Worm (Caenorhabditis elegans) whole organism, L2 larva: ENCODE measurements around the gene Y94H6A.5.

ENCODE experiments used
- C34F6.9 ChIP-seq: fragments of 150-350 bp; optimal IDR thresholded peaks from 2 replicates; lab custom pipeline; 2014; ENCODE audit warnings: missing biosample characterization, missing genetic modification characterization
- F13H6.1 ChIP-seq: sonication (generic microtip); optimal IDR thresholded peaks from 2 replicates; lab custom pipeline; 2016; ENCODE audit warnings: missing genetic modification characterization, missing compliant biosample characterization
- R02D3.7 ChIP-seq: fragments of 150-350 bp; optimal IDR thresholded peaks from 2 replicates; lab custom pipeline; 2014; ENCODE audit warnings: missing biosample characterization, missing genetic modification characterization
- Y55F3AM.14 ChIP-seq: fragments of 200-800 bp; sonication (Bioruptor generic); optimal IDR thresholded peaks from 2 replicates; lab custom pipeline; 2018; ENCODE audit warnings: mild to moderate bottlenecking, missing genetic modification characterization, missing compliant biosample characterization
- ZK546.5 ChIP-seq: sonication (generic microtip); optimal IDR thresholded peaks from 2 replicates; lab custom pipeline; 2017; ENCODE audit warnings: missing biosample characterization, missing genetic modification characterization
- alr-1 ChIP-seq: fragments of 150-350 bp; optimal IDR thresholded peaks from 2 replicates; lab custom pipeline; 2014; ENCODE audit warnings: missing biosample characterization, missing genetic modification characterization
- aly-2 ChIP-seq: fragments of 150-350 bp; optimal IDR thresholded peaks from 2 replicates; lab custom pipeline; 2014; ENCODE audit warnings: missing biosample characterization, missing genetic modification characterization
- ama-1 ChIP-seq: fragments of 150-350 bp; optimal IDR thresholded peaks from 2 replicates; lab custom pipeline; 2018; ENCODE audit warnings: inconsistent platforms
- blmp-1 ChIP-seq: sonication (generic microtip); optimal IDR thresholded peaks from 2 replicates; lab custom pipeline; 2017; ENCODE audit warnings: missing genetic modification characterization, mild to moderate bottlenecking, missing compliant biosample characterization, antibody characterized with exemption, moderate library complexity; ENCODE audit not compliant: insufficient read depth
- ceh-16 ChIP-seq: fragments of 150-350 bp; optimal IDR thresholded peaks from 2 replicates; lab custom pipeline; 2014; ENCODE audit warnings: missing biosample characterization, missing genetic modification characterization
- ceh-82 ChIP-seq: fragments of 150-350 bp; optimal IDR thresholded peaks from 2 replicates; lab custom pipeline; 2014; ENCODE audit warnings: missing biosample characterization, missing genetic modification characterization
- crh-2 ChIP-seq: sonication (generic microtip); optimal IDR thresholded peaks from 2 replicates; lab custom pipeline; 2017; ENCODE audit warnings: missing biosample characterization, missing genetic modification characterization
- dmd-4 ChIP-seq: sonication (generic microtip); optimal IDR thresholded peaks from 2 replicates; lab custom pipeline; 2017; ENCODE audit warnings: missing biosample characterization, missing genetic modification characterization
- egl-27 ChIP-seq: sonication (generic microtip); optimal IDR thresholded peaks from 3 replicates; lab custom pipeline; 2017; ENCODE audit warnings: missing biosample characterization, missing genetic modification reagents, missing genetic modification characterization
- elt-1 ChIP-seq: fragments of 150-350 bp; optimal IDR thresholded peaks from 2 replicates; lab custom pipeline; 2014; ENCODE audit warnings: missing biosample characterization, missing genetic modification characterization
- elt-3 ChIP-seq: sonication (generic microtip); optimal IDR thresholded peaks from 2 replicates; lab custom pipeline; 2017; ENCODE audit warnings: missing biosample characterization, missing genetic modification characterization
- fos-1 ChIP-seq: fragments of 150-350 bp; optimal IDR thresholded peaks from 2 replicates; lab custom pipeline; 2014; ENCODE audit warnings: missing biosample characterization, missing genetic modification characterization
- gmeb-1 ChIP-seq: fragments of 150-350 bp; optimal IDR thresholded peaks from 2 replicates; lab custom pipeline; 2014; ENCODE audit warnings: missing biosample characterization, missing genetic modification characterization
- lin-11 ChIP-seq: fragments of 150-350 bp; sonication (generic microtip); optimal IDR thresholded peaks from 2 replicates; lab custom pipeline; 2014; ENCODE audit warnings: missing biosample characterization, missing genetic modification characterization, inconsistent platforms, mixed read lengths
- lin-13 ChIP-seq: fragments of 150-350 bp; optimal IDR thresholded peaks from 2 replicates; lab custom pipeline; 2014; ENCODE audit warnings: missing biosample characterization, missing genetic modification reagents, missing genetic modification characterization
- lin-39 ChIP-seq: fragments of 150-350 bp; optimal IDR thresholded peaks from 2 replicates; lab custom pipeline; 2014; ENCODE audit warnings: missing biosample characterization, missing genetic modification reagents, missing genetic modification characterization
- lsy-2 ChIP-seq, 2 experiments: fragments of 150-350 bp in 1 of 2; sonication (generic microtip) in 1 of 2; optimal IDR thresholded peaks; 2 replicates each; lab custom pipeline; 2014 to 2017; ENCODE audit warnings: missing biosample characterization in 2 of 2, missing genetic modification characterization in 2 of 2
- mab-5 ChIP-seq: fragments of 150-350 bp; optimal IDR thresholded peaks from 2 replicates; lab custom pipeline; 2014; ENCODE audit warnings: missing biosample characterization, missing genetic modification characterization
- mbf-1 ChIP-seq: sonication (generic microtip); optimal IDR thresholded peaks from 2 replicates; lab custom pipeline; 2017; ENCODE audit warnings: missing biosample characterization, missing genetic modification characterization
- mdl-1 ChIP-seq, 2 experiments: fragments of 150-350 bp in 1 of 2; sonication (generic microtip) in 1 of 2; optimal IDR thresholded peaks; 2 replicates each; lab custom pipeline; 2017; ENCODE audit warnings: missing biosample characterization in 2 of 2, missing genetic modification characterization in 2 of 2
- nhr-10 ChIP-seq: sonication (generic microtip); optimal IDR thresholded peaks from 2 replicates; lab custom pipeline; 2017; ENCODE audit warnings: missing biosample characterization, missing genetic modification characterization
- nhr-11 ChIP-seq: fragments of 150-350 bp; optimal IDR thresholded peaks from 2 replicates; lab custom pipeline; 2014; ENCODE audit warnings: missing biosample characterization, missing genetic modification characterization
- nhr-12 ChIP-seq: fragments of 150-350 bp; optimal IDR thresholded peaks from 2 replicates; lab custom pipeline; 2014; ENCODE audit warnings: missing biosample characterization, missing genetic modification characterization
- nhr-129 ChIP-seq: fragments of 150-350 bp; optimal IDR thresholded peaks from 2 replicates; lab custom pipeline; 2014; ENCODE audit warnings: missing biosample characterization, missing genetic modification characterization
- nhr-21 ChIP-seq: fragments of 150-350 bp; optimal IDR thresholded peaks from 2 replicates; lab custom pipeline; 2014; ENCODE audit warnings: missing biosample characterization, missing genetic modification characterization
- nhr-23 ChIP-seq: fragments of 150-350 bp; optimal IDR thresholded peaks from 2 replicates; lab custom pipeline; 2014; ENCODE audit warnings: missing biosample characterization, missing genetic modification reagents, missing genetic modification characterization
- nhr-237 ChIP-seq: fragments of 150-350 bp; optimal IDR thresholded peaks from 2 replicates; lab custom pipeline; 2014; ENCODE audit warnings: missing biosample characterization, missing genetic modification characterization
- nhr-25 ChIP-seq: fragments of 150-350 bp; sonication (generic microtip); optimal IDR thresholded peaks from 3 replicates; lab custom pipeline; 2014; ENCODE audit warnings: missing biosample characterization, missing genetic modification characterization
- nhr-6 ChIP-seq: fragments of 150-350 bp; optimal IDR thresholded peaks from 2 replicates; lab custom pipeline; 2014; ENCODE audit warnings: missing biosample characterization, missing genetic modification characterization
- nhr-77 ChIP-seq: fragments of 150-350 bp; optimal IDR thresholded peaks from 2 replicates; lab custom pipeline; 2014; ENCODE audit warnings: missing biosample characterization, missing genetic modification characterization
- peb-1 ChIP-seq: fragments of 150-350 bp; optimal IDR thresholded peaks from 2 replicates; lab custom pipeline; 2014; ENCODE audit warnings: missing biosample characterization, missing genetic modification characterization
- sem-4 ChIP-seq: fragments of 150-350 bp; optimal IDR thresholded peaks from 2 replicates; lab custom pipeline; 2014; ENCODE audit warnings: missing biosample characterization, missing genetic modification reagents, missing genetic modification characterization
- skn-1 ChIP-seq: sonication (generic microtip); optimal IDR thresholded peaks from 2 replicates; lab custom pipeline; 2017; ENCODE audit warnings: missing biosample characterization, missing genetic modification characterization
- sma-3 ChIP-seq: sonication (generic microtip); optimal IDR thresholded peaks from 2 replicates; lab custom pipeline; 2016; ENCODE audit warnings: missing genetic modification reagents, missing genetic modification characterization, missing compliant biosample characterization
- sma-9 ChIP-seq, 2 experiments: fragments of 150-350 bp in 1 of 2; sonication (generic microtip) in 1 of 2; optimal IDR thresholded peaks; 2 replicates each; lab custom pipeline; 2014 to 2016; ENCODE audit warnings: missing genetic modification characterization in 2 of 2, mild to moderate bottlenecking in 1 of 2, missing biosample characterization in 1 of 2, missing compliant biosample characterization in 1 of 2, missing genetic modification reagents in 1 of 2, moderate library complexity in 1 of 2
- snpc-4 ChIP-seq: fragments of 150-350 bp; optimal IDR thresholded peaks from 2 replicates; lab custom pipeline; 2014; ENCODE audit warnings: missing biosample characterization, missing genetic modification characterization
- unc-39 ChIP-seq: fragments of 150-350 bp; optimal IDR thresholded peaks from 2 replicates; lab custom pipeline; 2014; ENCODE audit warnings: missing biosample characterization, missing genetic modification characterization
- unc-55 ChIP-seq: fragments of 150-350 bp; sonication (generic microtip); optimal IDR thresholded peaks from 3 replicates; lab custom pipeline; 2014; ENCODE audit warnings: missing biosample characterization, missing genetic modification reagents, missing genetic modification characterization
- unc-62 ChIP-seq: fragments of 150-350 bp; optimal IDR thresholded peaks from 2 replicates; lab custom pipeline; 2014; ENCODE audit warnings: missing biosample characterization, missing genetic modification reagents, missing genetic modification characterization
- zag-1 ChIP-seq: fragments of 150-350 bp; optimal IDR thresholded peaks from 2 replicates; lab custom pipeline; 2014; ENCODE audit warnings: missing biosample characterization, missing genetic modification characterization
- ztf-1 ChIP-seq: fragments of 200-800 bp; sonication (Bioruptor generic); conservative IDR thresholded peaks from 2 replicates; pipeline ENCODE4 v1.3.6; 2022; ENCODE audit warnings: missing genetic modification characterization, missing compliant biosample characterization
- ztf-11 ChIP-seq: sonication (generic microtip); optimal IDR thresholded peaks from 2 replicates; lab custom pipeline; 2017; ENCODE audit warnings: missing biosample characterization, missing genetic modification characterization
- ztf-4 ChIP-seq: fragments of 150-350 bp; optimal IDR thresholded peaks from 2 replicates; lab custom pipeline; 2014; ENCODE audit warnings: missing biosample characterization, missing genetic modification characterization

The Y94H6A.5 gene

DNA sequence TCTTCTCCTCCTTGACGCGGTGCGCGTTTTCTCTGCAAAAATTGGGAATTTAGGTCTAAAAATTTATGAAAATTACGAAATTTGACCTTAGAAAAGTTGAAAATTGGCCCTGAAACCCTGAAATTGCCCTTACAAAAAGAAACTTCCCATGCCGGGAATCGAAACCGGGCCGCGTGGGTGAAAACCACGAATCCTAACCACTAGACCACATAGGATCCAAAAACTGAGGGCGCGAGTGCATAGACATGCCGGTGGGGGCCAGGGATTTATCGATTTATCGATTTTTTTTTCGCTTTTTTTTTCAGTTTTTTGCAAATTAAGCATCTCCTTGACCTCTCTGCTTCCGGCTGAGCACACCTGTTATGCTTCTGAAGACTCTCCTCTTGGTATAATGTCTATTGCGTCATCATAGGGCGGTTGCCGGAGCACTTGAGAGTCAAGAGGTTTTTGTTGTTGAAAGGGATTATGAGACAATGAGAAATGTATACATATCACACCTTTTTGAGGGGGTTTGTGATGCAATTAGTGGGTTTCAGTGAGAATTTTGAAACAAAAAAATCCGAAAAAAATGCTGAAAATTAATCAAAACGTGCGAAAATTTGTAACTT, 64.0 kb downstream of the Y94H6A.5 start:
- no peak for TF ChIP-seq lin-39 (tag; lab: Kevin White, UChicago)
- no peak for TF ChIP-seq blmp-1
- no peak for TF ChIP-seq nhr-12 (tag; lab: Kevin White, UChicago)
- TF ChIP-seq ztf-11 (tag; lab: Kevin White, UChicago) = no peak
- no peak for TF ChIP-seq nhr-11 (tag; lab: Kevin White, UChicago)
- no peak for TF ChIP-seq sem-4
- peak; percentile 17 for TF ChIP-seq crh-2 (tag; lab: Kevin White, UChicago)
- peak; percentile 18 for TF ChIP-seq F13H6.1 (tag; lab: Kevin White, UChicago)
- peak; percentile 1 for TF ChIP-seq lin-13 (GFP tag; lab: Kevin White, UChicago)
- TF ChIP-seq aly-2 (tag; lab: Kevin White, UChicago) = no peak
- TF ChIP-seq mbf-1 (tag; lab: Kevin White, UChicago) = no peak
- no peak for TF ChIP-seq elt-1
- TF ChIP-seq elt-3 (tag; lab: Kevin White, UChicago) = no peak
- no peak for TF ChIP-seq alr-1
- no peak for TF ChIP-seq egl-27 (tag; lab: Kevin White, UChicago)
- peak; percentile 41 to 50 for TF ChIP-seq lsy-2 (tag; optimal IDR thresholded peaks at IDR 0.05; lab: Kevin White, UChicago)
- TF ChIP-seq ztf-1 (GFP tag; lab: Robert Waterston, UW) = no peak
- TF ChIP-seq nhr-77 (tag; lab: Kevin White, UChicago) = no peak
- TF ChIP-seq unc-62 = no peak
- TF ChIP-seq nhr-23 = no peak
- TF ChIP-seq ama-1 (lab: Kevin White, UChicago) = no peak
- TF ChIP-seq Y55F3AM.14 (GFP tag; lab: Kevin White, UChicago) = no peak
- TF ChIP-seq nhr-21 (tag; lab: Kevin White, UChicago) = no peak
- no peak for TF ChIP-seq peb-1
- TF ChIP-seq skn-1 = no peak
- no peak for TF ChIP-seq R02D3.7 (tag; lab: Kevin White, UChicago)
- TF ChIP-seq fos-1 (tag; lab: Kevin White, UChicago) = no peak
- no peak for TF ChIP-seq ceh-82 (tag; lab: Kevin White, UChicago)
- peak; percentile 23 for TF ChIP-seq sma-3 (GFP tag; lab: Kevin White, UChicago)
- TF ChIP-seq sma-9 (GFP tag; optimal IDR thresholded peaks at IDR 0.05; lab: Kevin White, UChicago) = peak; percentile 16
- TF ChIP-seq sma-9 (tag; optimal IDR thresholded peaks at IDR 0.05; lab: Kevin White, UChicago) = no peak
- no peak for TF ChIP-seq nhr-6 (tag; lab: Kevin White, UChicago)
- no peak for TF ChIP-seq nhr-10 (tag; lab: Kevin White, UChicago)
- no peak for TF ChIP-seq zag-1 (tag; lab: Kevin White, UChicago)
- TF ChIP-seq nhr-25 (tag; lab: Kevin White, UChicago) = no peak
- TF ChIP-seq ceh-16 (tag; lab: Kevin White, UChicago) = no peak
- TF ChIP-seq gmeb-1 (tag; lab: Kevin White, UChicago) = peak; percentile 46
- TF ChIP-seq dmd-4 = no peak
- no peak for TF ChIP-seq nhr-237
- TF ChIP-seq ZK546.5 (tag; lab: Kevin White, UChicago) = no peak
- peak; percentile 45 for TF ChIP-seq nhr-129 (tag; lab: Kevin White, UChicago)
- peak; percentile 22 for TF ChIP-seq lin-11 (tag; lab: Kevin White, UChicago)
- TF ChIP-seq C34F6.9 (tag; lab: Kevin White, UChicago) = peak; percentile 4
- TF ChIP-seq snpc-4 = no peak
- no peak for TF ChIP-seq mdl-1 (tag; optimal IDR thresholded peaks at IDR 0.05; lab: Kevin White, UChicago)
- TF ChIP-seq ztf-4 = no peak
- TF ChIP-seq unc-39 (tag; lab: Kevin White, UChicago) = no peak
- peak; percentile 33 for TF ChIP-seq unc-55 (GFP tag; lab: Kevin White, UChicago)
- TF ChIP-seq mab-5 = no peak
